Worm (Caenorhabditis elegans): ENCODE measurements around the gene srh-68.

DNA sequence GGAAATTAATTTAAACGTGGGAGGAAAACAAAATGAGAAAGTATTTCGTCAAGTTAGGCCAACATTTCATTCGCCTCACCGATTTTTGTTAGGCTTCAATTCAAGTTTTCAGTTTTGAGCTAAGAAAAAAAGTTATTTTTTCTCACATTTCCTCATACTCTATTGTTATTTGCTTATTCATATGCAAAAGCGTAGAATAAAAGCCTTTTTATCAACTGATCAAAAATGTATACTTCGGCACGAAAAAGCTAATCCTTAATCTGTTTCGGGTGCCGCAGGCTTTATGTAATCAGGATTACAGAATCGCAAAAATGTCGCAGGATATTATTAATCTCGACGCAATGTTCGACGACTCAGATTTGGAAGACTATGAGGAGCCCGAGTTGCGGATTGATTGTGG lies 17.2 kb upstream of the srh-68 start, which contains the start of gene T21B4.15:
- no peak for TF ChIP-seq lin-13 (GFP tag; optimal IDR thresholded peaks at IDR 0.05)
- no peak for TF ChIP-seq nhr-90 (tag; optimal IDR thresholded peaks at IDR 0.05; ENCODE audit: poor library complexity)
